Fruit fly (Drosophila melanogaster) whole organism, adult: ENCODE data around the gene Xrp1.

Source experiments
- CG11617 ChIP-seq: fragments of 200-800 bp; sonication (Bioruptor generic); optimal IDR thresholded peaks from 2 replicates; lab custom pipeline; 2017; ENCODE audit warnings: mild to moderate bottlenecking, missing biosample characterization, missing genetic modification reagents, missing genetic modification characterization
- CG12768 ChIP-seq: fragments of 200-800 bp; sonication (Bioruptor generic); optimal IDR thresholded peaks from 2 replicates; lab custom pipeline; 2017; ENCODE audit warnings: missing biosample characterization, missing genetic modification characterization, mild to moderate bottlenecking, moderate library complexity, missing genetic modification reagents
- CG14711 ChIP-seq: fragments of 200-800 bp; sonication (Bioruptor generic); optimal IDR thresholded peaks from 2 replicates; lab custom pipeline; 2018; ENCODE audit warnings: missing biosample characterization, mild to moderate bottlenecking, missing genetic modification characterization, moderate library complexity
- CG1620 ChIP-seq: fragments of 200-800 bp; sonication (Bioruptor generic); optimal IDR thresholded peaks from 2 replicates; lab custom pipeline; 2016; ENCODE audit warnings: missing biosample characterization, missing genetic modification characterization
- CG33017 ChIP-seq: fragments of 200-800 bp; sonication (Bioruptor generic); optimal IDR thresholded peaks from 2 replicates; lab custom pipeline; 2018; ENCODE audit warnings: missing biosample characterization, mild to moderate bottlenecking, missing genetic modification characterization, moderate library complexity
- CG5204 ChIP-seq: fragments of 200-800 bp; sonication (Bioruptor generic); optimal IDR thresholded peaks from 2 replicates; lab custom pipeline; 2016; ENCODE audit warnings: missing biosample characterization, missing genetic modification characterization
- CG7045 ChIP-seq: fragments of 200-800 bp; sonication (Bioruptor generic); optimal IDR thresholded peaks from 2 replicates; lab custom pipeline; 2017; ENCODE audit warnings: missing biosample characterization, mild to moderate bottlenecking, missing genetic modification characterization
- CG7101 ChIP-seq: fragments of 200-800 bp; sonication (Bioruptor generic); optimal IDR thresholded peaks from 2 replicates; lab custom pipeline; 2018; ENCODE audit warnings: missing biosample characterization, mild to moderate bottlenecking, missing genetic modification characterization, moderate library complexity
- Clk ChIP-seq: fragments of 200-800 bp; sonication (Bioruptor generic); optimal IDR thresholded peaks from 2 replicates; lab custom pipeline; 2017; ENCODE audit warnings: missing biosample characterization, missing genetic modification characterization
- Crg-1 ChIP-seq: fragments of 200-800 bp; sonication (Bioruptor generic); optimal IDR thresholded peaks from 2 replicates; lab custom pipeline; 2016; ENCODE audit warnings: missing biosample characterization, missing genetic modification characterization
- Hr96 ChIP-seq: fragments of 200-800 bp; sonication (Bioruptor generic); optimal IDR thresholded peaks from 2 replicates; lab custom pipeline; 2016; ENCODE audit warnings: missing biosample characterization, missing genetic modification characterization
- Mnt ChIP-seq: fragments of 200-800 bp; sonication (Bioruptor generic); optimal IDR thresholded peaks from 2 replicates; lab custom pipeline; 2016; ENCODE audit warnings: missing biosample characterization, mild to moderate bottlenecking, missing genetic modification characterization
- bab1 ChIP-seq: fragments of 200-800 bp; sonication (Bioruptor generic); optimal IDR thresholded peaks from 3 replicates; lab custom pipeline; 2019; ENCODE audit warnings: missing biosample characterization, mild to moderate bottlenecking, missing genetic modification characterization, moderate library complexity
- cic ChIP-seq: fragments of 200-800 bp; sonication (Bioruptor generic); optimal IDR thresholded peaks from 2 replicates; lab custom pipeline; 2017; ENCODE audit warnings: missing biosample characterization, mild to moderate bottlenecking, missing genetic modification characterization, moderate library complexity
- cnc ChIP-seq, 2 experiments: fragments of >200 bp; optimal IDR thresholded peaks; 2 replicates each; lab custom pipeline; 2017
- kay ChIP-seq: fragments of 200-800 bp; sonication (Bioruptor generic); peaks from one replicate; lab custom pipeline; 2016; ENCODE audit warnings: missing biosample characterization, missing genetic modification characterization, borderline replicate concordance
- ovo ChIP-seq: fragments of 200-800 bp; sonication (Bioruptor generic); optimal IDR thresholded peaks from 2 replicates; lab custom pipeline; 2016; ENCODE audit warnings: missing biosample characterization, missing genetic modification characterization
- pad ChIP-seq: fragments of 200-800 bp; sonication (Bioruptor generic); optimal IDR thresholded peaks from 3 replicates; lab custom pipeline; 2017; ENCODE audit warnings: missing biosample characterization, missing genetic modification characterization, mild to moderate bottlenecking, moderate library complexity, missing genetic modification reagents
- tj ChIP-seq: fragments of 200-800 bp; sonication (Bioruptor generic); optimal IDR thresholded peaks from 3 replicates; lab custom pipeline; 2017; ENCODE audit warnings: missing biosample characterization, mild to moderate bottlenecking, missing genetic modification characterization, moderate library complexity
- toe ChIP-seq: fragments of 200-800 bp; sonication (Bioruptor generic); optimal IDR thresholded peaks from 2 replicates; lab custom pipeline; 2016; ENCODE audit warnings: missing biosample characterization, missing genetic modification characterization

Xrp1 gene

dm6 chr3R:18928918-18929705 lies 14.3 kb downstream of the Xrp1 start, which contains the start of gene CG42613:
Gene CG42613, plus strand, starts transcription at chr3R:18929196.
- peak; percentile 32 for TF ChIP-seq kay (GFP tag; lab: Kevin White, UChicago)
- TF ChIP-seq cic (GFP tag; lab: Kevin White, UChicago), result no peak

- no peak for TF ChIP-seq CG12768 (GFP tag; lab: Kevin White, UChicago)
- peak; percentile 50 for TF ChIP-seq kay (GFP tag; lab: Kevin White, UChicago)
These were observed 17.0 kb downstream of the Xrp1 start for dm6 chr3R:18931725-18932124.

- TF ChIP-seq Hr96 (no peak), tj (GFP tag; lab: Kevin White, UChicago) (no peak), bab1 (no peak), pad (GFP tag; lab: Kevin White, UChicago) (no peak), CG5204 (no peak), cnc (optimal IDR thresholded peaks at IDR 0.05; lab: Kevin White, UChicago) (no peak), CG1620 (GFP tag; lab: Kevin White, UChicago) (no peak)
These were observed 32.5 kb downstream of the Xrp1 start for dm6 chr3R:18947307-18947706.

- TF ChIP-seq tj (GFP tag; lab: Kevin White, UChicago), result no peak
- TF ChIP-seq Clk (GFP tag; lab: Kevin White, UChicago), result no peak
- no peak for TF ChIP-seq CG33017 (tag; lab: Kevin White, UChicago)
- no peak for TF ChIP-seq cnc (optimal IDR thresholded peaks at IDR 0.05; lab: Kevin White, UChicago)
- no peak for TF ChIP-seq CG11617 (GFP tag; lab: Kevin White, UChicago)
- TF ChIP-seq CG7045 (GFP tag; lab: Kevin White, UChicago), result no peak
- no peak for TF ChIP-seq CG12768 (GFP tag; lab: Kevin White, UChicago)
- no peak for TF ChIP-seq pad (GFP tag; lab: Kevin White, UChicago)
- no peak for TF ChIP-seq ovo
- no peak for TF ChIP-seq bab1
- no peak for TF ChIP-seq Hr96
These were observed 34.4 kb downstream of the Xrp1 start for dm6 chr3R:18949131-18949530.

dm6 chr3R:18949896-18950295 lies 35.1 kb downstream of the Xrp1 start, which contains the start of gene CG43732:
Gene CG43732, plus strand, starts transcription at chr3R:18950196.
- no peak for TF ChIP-seq Mnt (GFP tag; lab: Kevin White, UChicago)
- TF ChIP-seq CG1620 (GFP tag; lab: Kevin White, UChicago), result no peak
- TF ChIP-seq CG11617 (GFP tag; lab: Kevin White, UChicago), result no peak
- TF ChIP-seq cnc (optimal IDR thresholded peaks at IDR 0.05; lab: Kevin White, UChicago), result no peak
- no peak for TF ChIP-seq cic (GFP tag; lab: Kevin White, UChicago)

- TF ChIP-seq CG7045 (GFP tag; lab: Kevin White, UChicago), result no peak
- TF ChIP-seq ovo, result no peak
- TF ChIP-seq CG14711 (tag; lab: Kevin White, UChicago), result no peak
- TF ChIP-seq CG7101 (tag; lab: Kevin White, UChicago), result no peak
- TF ChIP-seq Hr96, result no peak
- no peak for TF ChIP-seq Crg-1 (GFP tag; lab: Kevin White, UChicago)
- no peak for TF ChIP-seq Mnt (GFP tag; lab: Kevin White, UChicago)
- no peak for TF ChIP-seq tj (GFP tag; lab: Kevin White, UChicago)
- no peak for TF ChIP-seq CG12768 (GFP tag; lab: Kevin White, UChicago)
- no peak for TF ChIP-seq toe (GFP tag; lab: Kevin White, UChicago)
- no peak for TF ChIP-seq cic (GFP tag; lab: Kevin White, UChicago)
- no peak for TF ChIP-seq CG5204
- TF ChIP-seq pad (GFP tag; lab: Kevin White, UChicago), result no peak
- TF ChIP-seq cnc (optimal IDR thresholded peaks at IDR 0.05; lab: Kevin White, UChicago), result no peak
- no peak for TF ChIP-seq CG33017 (tag; lab: Kevin White, UChicago)
These were observed 50.1 kb downstream of the Xrp1 start for dm6 chr3R:18964819-18965218.
